Fruit fly (Drosophila melanogaster): ENCODE data around the gene CG8326.

- TF ChIP-seq CG7101 (tag; optimal IDR thresholded peaks at IDR 0.05) (peak; percentile 71), Mnt (GFP tag; optimal IDR thresholded peaks at IDR 0.05) (no peak), CG5204 (GFP tag; optimal IDR thresholded peaks at IDR 0.05) (no peak), CG33017 (tag; optimal IDR thresholded peaks at IDR 0.05) (peak; percentile 66), CG1620 (GFP tag; optimal IDR thresholded peaks at IDR 0.05) (no peak), pad (GFP tag; optimal IDR thresholded peaks at IDR 0.05) (peak; percentile 6), CG14711 (tag; optimal IDR thresholded peaks at IDR 0.05) (peak; percentile 47), CG12768 (GFP tag; optimal IDR thresholded peaks at IDR 0.05) (no peak), kay (GFP tag; ENCODE audit: borderline replicate concordance) (peak; percentile 26), CG11617 (GFP tag; optimal IDR thresholded peaks at IDR 0.05) (peak; percentile 45), Crg-1 (GFP tag; optimal IDR thresholded peaks at IDR 0.05) (no peak), cic (GFP tag; optimal IDR thresholded peaks at IDR 0.05) (peak; percentile 56), ovo (GFP tag; optimal IDR thresholded peaks at IDR 0.05) (no peak), bab1 (GFP tag; optimal IDR thresholded peaks at IDR 0.05) (peak; percentile 33)
These were observed 3.5 kb downstream of the CG8326 start for dm6 chrX:17625833-17626232.
